Fruit fly (Drosophila melanogaster) whole organism, prepupa: ENCODE data around the gene hyd.

Experiments used
- Blimp-1 ChIP-seq: fragments of 200-800 bp; sonication (Bioruptor generic); optimal IDR thresholded peaks from 3 replicates; lab custom pipeline; 2017; ENCODE audit warnings: missing biosample characterization, missing genetic modification characterization, mild to moderate bottlenecking, moderate library complexity, missing genetic modification reagents
- CG15336 ChIP-seq: fragments of 200-800 bp; sonication (Bioruptor generic); IDR thresholded peaks from 2 replicates; pipeline ENCODE4 v1.3.6; 2022; ENCODE audit warnings: missing biosample characterization, missing genetic modification characterization
- CG1621 ChIP-seq: fragments of 200-800 bp; sonication (Bioruptor generic); optimal IDR thresholded peaks from 3 replicates; lab custom pipeline; 2018; ENCODE audit warnings: missing biosample characterization, mild to moderate bottlenecking, missing genetic modification characterization
- CG16779 ChIP-seq: fragments of 200-800 bp; sonication (Bioruptor generic); optimal IDR thresholded peaks from 3 replicates; lab custom pipeline; 2017; ENCODE audit warnings: missing biosample characterization, mild to moderate bottlenecking, missing genetic modification characterization
- CG3032 ChIP-seq: fragments of 200-800 bp; optimal IDR thresholded peaks from 2 replicates; lab custom pipeline; 2019; ENCODE audit warnings: missing biosample characterization, mild to moderate bottlenecking, missing genetic modification characterization, moderate library complexity
- CG31627 ChIP-seq: fragments of 200-800 bp; sonication (Bioruptor generic); optimal IDR thresholded peaks from 3 replicates; lab custom pipeline; 2016; ENCODE audit warnings: missing biosample characterization, missing genetic modification characterization
- CG32006 ChIP-seq: fragments of 200-800 bp; sonication (Bioruptor generic); optimal IDR thresholded peaks from 3 replicates; lab custom pipeline; 2017; ENCODE audit warnings: missing biosample characterization, mild to moderate bottlenecking, missing genetic modification characterization
- CG34406 ChIP-seq: fragments of 200-800 bp; sonication (Bioruptor generic); optimal IDR thresholded peaks from 3 replicates; lab custom pipeline; 2016; ENCODE audit warnings: missing biosample characterization, missing genetic modification characterization
- CG3919 ChIP-seq: fragments of 200-800 bp; sonication (Bioruptor generic); optimal IDR thresholded peaks from 3 replicates; lab custom pipeline; 2016; ENCODE audit warnings: missing biosample characterization, missing genetic modification characterization
- CG6808 ChIP-seq: fragments of 200-800 bp; sonication (Bioruptor generic); optimal IDR thresholded peaks from 3 replicates; lab custom pipeline; 2017; ENCODE audit warnings: missing biosample characterization, missing genetic modification characterization, mild to moderate bottlenecking, moderate library complexity, missing genetic modification reagents
- CG6854 ChIP-seq: fragments of 200-800 bp; sonication (Bioruptor generic); optimal IDR thresholded peaks from 2 replicates; lab custom pipeline; 2017; ENCODE audit warnings: missing biosample characterization, mild to moderate bottlenecking, missing genetic modification characterization
- CG8319 ChIP-seq: fragments of 200-800 bp; sonication (Bioruptor generic); optimal IDR thresholded peaks from 3 replicates; lab custom pipeline; 2016; ENCODE audit warnings: missing biosample characterization, missing genetic modification characterization
- Eip75B ChIP-seq: fragments of 200-800 bp; sonication (Bioruptor generic); optimal IDR thresholded peaks from 3 replicates; lab custom pipeline; 2016; ENCODE audit warnings: missing biosample characterization, missing genetic modification characterization
- Eip93F ChIP-seq: fragments of 200-800 bp; sonication (Bioruptor generic); optimal IDR thresholded peaks from 2 replicates; lab custom pipeline; 2016; ENCODE audit warnings: missing biosample characterization, mild to moderate bottlenecking, missing genetic modification characterization
- Ets21C ChIP-seq: fragments of 200-800 bp; sonication (Bioruptor generic); optimal IDR thresholded peaks from 3 replicates; lab custom pipeline; 2016; ENCODE audit warnings: missing biosample characterization, missing genetic modification characterization
- Ets96B ChIP-seq: fragments of 200-800 bp; optimal IDR thresholded peaks from 2 replicates; lab custom pipeline; 2019; ENCODE audit warnings: missing biosample characterization, mild to moderate bottlenecking, missing genetic modification characterization, moderate library complexity
- Gug ChIP-seq: fragments of 200-800 bp; sonication (Bioruptor generic); IDR thresholded peaks from 2 replicates; pipeline ENCODE4 v1.3.6; 2022; ENCODE audit warnings: missing biosample characterization, missing genetic modification characterization
- Hr38 ChIP-seq: sonication (Bioruptor generic); optimal IDR thresholded peaks from 2 replicates; lab custom pipeline; 2016; ENCODE audit warnings: missing biosample characterization, missing genetic modification characterization
- Lpt ChIP-seq: fragments of 200-800 bp; sonication (Bioruptor generic); optimal IDR thresholded peaks from 3 replicates; lab custom pipeline; 2016; ENCODE audit warnings: missing biosample characterization, missing genetic modification characterization
- Sox14 ChIP-seq: fragments of 200-800 bp; sonication (Bioruptor generic); optimal IDR thresholded peaks from 3 replicates; lab custom pipeline; 2016; ENCODE audit warnings: missing biosample characterization, missing genetic modification characterization
- achi ChIP-seq: fragments of 200-800 bp; sonication (Bioruptor generic); optimal IDR thresholded peaks from 3 replicates; lab custom pipeline; 2016; ENCODE audit warnings: missing biosample characterization, missing genetic modification characterization
- cyc ChIP-seq: fragments of 200-800 bp; sonication (Bioruptor generic); optimal IDR thresholded peaks from 3 replicates; lab custom pipeline; 2016; ENCODE audit warnings: missing biosample characterization, missing genetic modification characterization
- dsx ChIP-seq: fragments of 200-800 bp; optimal IDR thresholded peaks from 3 replicates; lab custom pipeline; 2019; ENCODE audit warnings: missing biosample characterization, mild to moderate bottlenecking, missing genetic modification characterization, moderate library complexity; ENCODE audit not compliant: poor library complexity, severe bottlenecking
- eg ChIP-seq: fragments of 200-800 bp; sonication (Bioruptor generic); IDR thresholded peaks from 3 replicates; pipeline ENCODE4 v1.3.6; 2022; ENCODE audit warnings: missing biosample characterization, missing genetic modification characterization
- esn ChIP-seq: fragments of 200-800 bp; sonication (Bioruptor generic); optimal IDR thresholded peaks from 2 replicates; lab custom pipeline; 2016; ENCODE audit warnings: missing biosample characterization, mild to moderate bottlenecking, missing genetic modification characterization, moderate library complexity
- fd59A ChIP-seq: fragments of 200-800 bp; sonication (Bioruptor generic); optimal IDR thresholded peaks from 2 replicates; lab custom pipeline; 2017; ENCODE audit warnings: missing biosample characterization, mild to moderate bottlenecking, missing genetic modification characterization, missing genetic modification reagents
- fd85E ChIP-seq: fragments of 200-800 bp; sonication (Bioruptor generic); optimal IDR thresholded peaks from 3 replicates; lab custom pipeline; 2016; ENCODE audit warnings: missing biosample characterization, missing genetic modification characterization
- fkh ChIP-seq: fragments of 200-800 bp; sonication (Bioruptor generic); optimal IDR thresholded peaks from 3 replicates; lab custom pipeline; 2017; ENCODE audit warnings: missing biosample characterization, mild to moderate bottlenecking, missing genetic modification characterization, moderate library complexity
- lz ChIP-seq: fragments of 200-800 bp; sonication (Bioruptor generic); optimal IDR thresholded peaks from 3 replicates; lab custom pipeline; 2016; ENCODE audit warnings: missing biosample characterization, missing genetic modification characterization
- net ChIP-seq: fragments of 200-800 bp; sonication (Bioruptor generic); optimal IDR thresholded peaks from 3 replicates; lab custom pipeline; 2016; ENCODE audit warnings: missing biosample characterization, missing genetic modification characterization
- svp ChIP-seq: fragments of 200-800 bp; sonication (Bioruptor generic); peaks from one replicate; lab custom pipeline; 2016; ENCODE audit warnings: missing biosample characterization, missing genetic modification characterization
- vri ChIP-seq: fragments of 200-800 bp; sonication (Bioruptor generic); optimal IDR thresholded peaks from 3 replicates; lab custom pipeline; 2016; ENCODE audit warnings: missing biosample characterization, mild to moderate bottlenecking, missing genetic modification characterization

Gene hyd

DNA sequence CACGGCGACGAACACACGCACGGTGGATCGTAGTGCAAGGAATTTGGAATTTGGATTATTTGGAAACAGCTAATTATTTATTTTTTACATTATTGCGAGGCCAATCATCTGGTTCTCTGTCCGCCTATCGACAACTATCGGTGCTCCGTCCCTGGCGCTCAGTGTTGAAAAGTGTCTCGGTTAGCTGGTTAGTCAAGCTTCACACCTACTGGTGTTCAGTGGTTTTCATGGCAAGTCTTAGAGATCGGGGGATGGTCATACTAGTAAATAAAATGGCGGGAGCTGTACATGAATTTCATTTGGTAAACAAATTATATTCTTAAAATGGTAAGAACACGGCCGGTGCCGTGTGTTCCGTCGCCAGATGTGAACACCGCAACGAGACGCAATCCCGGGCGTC lies 14.5 kb downstream of the hyd start, which contains the start of the genes trbd and dmt:
TSS of gene trbd (minus strand) at position 152 of the 400 bp plus-strand sequence.
TSS of gene dmt (plus strand) at position 257 of the 400 bp plus-strand sequence.
- TF ChIP-seq Blimp-1 (peak; percentile 41), CG6854 (GFP tag; lab: Kevin White, UChicago) (peak; percentile 75), fkh (peak; percentile 99), net (GFP tag; lab: Kevin White, UChicago) (no peak)

DNA sequence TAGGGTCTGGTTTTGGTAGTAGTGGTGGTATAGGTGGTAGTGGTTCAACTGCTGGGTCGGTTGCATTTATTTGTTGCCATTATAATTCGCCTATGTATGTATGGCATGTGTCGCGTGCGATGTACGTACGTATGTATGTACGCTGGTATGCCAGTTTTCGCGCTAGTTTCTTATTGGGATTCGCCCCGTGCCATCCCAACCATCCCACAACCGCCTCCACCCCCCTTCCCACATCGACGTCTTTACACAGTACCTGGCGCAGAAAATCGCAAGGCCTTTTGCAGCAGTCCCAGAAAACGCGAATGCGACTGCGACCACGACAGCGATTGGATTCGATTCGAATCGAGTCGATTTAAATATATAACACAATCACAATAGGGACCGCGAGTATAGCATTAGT lies 15.2 kb downstream of the hyd start:
- TF ChIP-seq Eip75B (GFP tag; lab: Kevin White, UChicago) (no peak), dsx (no peak), svp (GFP tag; lab: Kevin White, UChicago) (no peak), CG16779 (tag; lab: Kevin White, UChicago) (no peak), Gug (GFP tag; lab: Robert Waterston, UW) (no peak), Eip93F (no peak), CG32006 (GFP tag; lab: Kevin White, UChicago) (no peak), CG15336 (GFP tag; lab: Robert Waterston, UW) (no peak), CG6808 (no peak), CG3032 (tag; lab: Kevin White, UChicago) (no peak)

DNA sequence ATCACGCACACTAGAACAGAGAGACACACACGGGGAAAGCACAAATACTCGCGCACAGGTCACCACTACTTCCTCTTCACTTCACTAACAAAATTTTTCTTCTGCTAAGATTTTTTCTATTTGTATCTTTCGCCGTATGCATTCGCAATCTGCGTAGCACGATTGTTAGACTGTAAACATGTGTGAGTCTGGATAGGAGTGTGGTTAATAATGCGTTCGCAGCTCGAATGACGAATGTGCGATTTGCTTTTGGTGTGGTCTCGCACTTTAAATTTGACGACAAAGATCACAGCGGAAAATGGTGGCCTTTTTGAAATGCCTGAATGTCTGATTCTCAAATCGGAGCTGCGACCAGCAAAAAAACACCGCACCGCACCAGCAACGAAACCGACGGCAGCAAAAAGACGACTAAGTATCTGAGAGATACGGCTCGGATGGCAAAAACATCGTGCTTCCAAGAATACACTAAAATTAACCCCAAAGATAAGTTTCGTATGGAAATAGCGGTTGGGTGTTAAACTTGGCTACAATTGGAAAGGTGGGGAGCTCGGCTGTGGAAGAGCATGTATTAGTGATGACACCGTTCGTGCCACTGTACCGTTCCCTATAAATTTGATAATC lies 20.3 kb downstream of the hyd start, which contains the start of gene Unc-115a:
TSS of gene Unc-115a (minus strand) at position 410 of the 621 bp plus-strand sequence.
- TF ChIP-seq Sox14 (GFP tag; lab: Kevin White, UChicago) (peak; percentile 69), Ets96B (peak; percentile 11), dsx (peak; percentile 60), lz (GFP tag; lab: Kevin White, UChicago) (peak; percentile 38), esn (peak; percentile 55), CG6854 (GFP tag; lab: Kevin White, UChicago) (peak; percentile 28), CG32006 (GFP tag; lab: Kevin White, UChicago) (no peak), Blimp-1 (no peak), CG15336 (GFP tag; lab: Robert Waterston, UW) (no peak), Ets21C (GFP tag; lab: Kevin White, UChicago) (no peak), CG31627 (GFP tag; lab: Kevin White, UChicago) (peak; percentile 4), CG3032 (tag; lab: Kevin White, UChicago) (peak; percentile 36), CG1621 (tag; lab: Kevin White, UChicago) (peak; percentile 81), fkh (peak; percentile 35), eg (GFP tag; lab: Robert Waterston, UW) (no peak), cyc (GFP tag; lab: Kevin White, UChicago) (peak; percentile 1)

DNA sequence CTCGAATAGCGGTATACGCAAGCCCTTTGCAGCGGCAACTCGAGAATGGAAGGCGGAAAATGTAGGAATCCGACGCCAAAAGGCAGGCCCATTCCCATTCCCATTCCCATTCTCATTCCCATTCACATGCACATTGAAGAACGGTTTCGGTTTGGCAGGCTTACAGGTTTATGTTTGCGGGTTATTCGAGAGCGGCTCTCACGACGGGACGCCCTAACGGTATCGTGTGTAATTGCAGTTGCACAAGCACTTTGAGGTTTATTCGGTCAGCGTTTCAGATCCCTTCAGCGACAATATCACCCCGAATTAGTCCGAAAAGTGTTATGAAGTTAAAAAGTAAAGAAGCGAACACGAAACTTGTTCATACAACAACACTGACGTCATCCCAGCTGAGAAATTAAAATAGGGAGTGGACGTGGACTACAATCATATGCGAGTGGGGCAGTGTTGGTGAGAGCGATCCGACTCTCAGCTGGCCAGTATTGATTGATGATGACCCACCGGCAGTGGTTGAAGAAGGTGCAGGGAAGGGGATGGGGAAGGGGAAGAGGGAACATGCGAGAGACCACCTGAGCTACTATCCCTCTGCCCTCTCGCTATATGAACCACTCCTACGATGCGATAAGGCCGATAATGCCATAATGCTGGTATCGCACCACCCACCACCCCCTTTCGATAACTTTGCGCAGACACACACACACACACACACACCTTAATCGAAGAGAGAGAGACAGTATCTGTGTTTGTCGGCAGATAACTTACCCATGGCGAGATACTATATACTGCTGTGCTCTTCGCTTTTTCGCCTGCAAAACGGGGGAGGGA lies 21.0 kb downstream of the hyd start:
- TF ChIP-seq fd59A = no peak
- peak; percentile 1 for TF ChIP-seq fd85E (GFP tag; lab: Kevin White, UChicago)
- TF ChIP-seq CG32006 (GFP tag; lab: Kevin White, UChicago) = no peak
- TF ChIP-seq CG3919 (GFP tag; lab: Kevin White, UChicago) = no peak
- no peak for TF ChIP-seq CG8319 (GFP tag; lab: Kevin White, UChicago)
- TF ChIP-seq lz (GFP tag; lab: Kevin White, UChicago) = no peak
- no peak for TF ChIP-seq CG3032 (tag; lab: Kevin White, UChicago)
- peak; percentile 33 for TF ChIP-seq Lpt (GFP tag; lab: Kevin White, UChicago)
- TF ChIP-seq Hr38 = no peak
- peak; percentile 85 for TF ChIP-seq svp (GFP tag; lab: Kevin White, UChicago)
- TF ChIP-seq CG34406 (GFP tag; lab: Kevin White, UChicago) = no peak
- TF ChIP-seq vri (GFP tag; lab: Kevin White, UChicago) = peak; percentile 99
- TF ChIP-seq achi (GFP tag; lab: Kevin White, UChicago) = no peak
- peak; percentile 42 for TF ChIP-seq CG16779 (tag; lab: Kevin White, UChicago)
- peak; percentile 13 for TF ChIP-seq fkh
